Worm (Caenorhabditis elegans) whole organism, L1 larva: ENCODE measurements around the gene Y50E8A.5.

Experiments
- ets-5 ChIP-seq: fragments of 200-800 bp; sonication (Bioruptor generic); IDR thresholded peaks from 2 replicates; pipeline ENCODE4 v1.3.6; 2022; ENCODE audit warnings: missing genetic modification characterization, missing compliant biosample characterization
- hlh-17 ChIP-seq: fragments of 200-800 bp; sonication (Bioruptor generic); optimal IDR thresholded peaks from 2 replicates; lab custom pipeline; 2018; ENCODE audit warnings: missing genetic modification characterization, mild to moderate bottlenecking, missing compliant biosample characterization, moderate library complexity, borderline replicate concordance
- nhr-11 ChIP-seq: fragments of 150-350 bp; optimal IDR thresholded peaks from 2 replicates; lab custom pipeline; 2014; ENCODE audit warnings: missing biosample characterization, missing genetic modification characterization
- nhr-237 ChIP-seq: fragments of 150-350 bp; optimal IDR thresholded peaks from 2 replicates; lab custom pipeline; 2014; ENCODE audit warnings: missing biosample characterization, missing genetic modification characterization
- nhr-28 ChIP-seq: fragments of 150-350 bp; optimal IDR thresholded peaks from 2 replicates; lab custom pipeline; 2014; ENCODE audit warnings: missing biosample characterization, missing genetic modification characterization
- snpc-4 ChIP-seq: fragments of 150-350 bp; optimal IDR thresholded peaks from 2 replicates; lab custom pipeline; 2014; ENCODE audit warnings: missing biosample characterization, missing genetic modification characterization
- unc-130 ChIP-seq: fragments of 150-350 bp; optimal IDR thresholded peaks from 2 replicates; lab custom pipeline; 2017; ENCODE audit warnings: missing biosample characterization, missing genetic modification characterization, inconsistent platforms

DNA sequence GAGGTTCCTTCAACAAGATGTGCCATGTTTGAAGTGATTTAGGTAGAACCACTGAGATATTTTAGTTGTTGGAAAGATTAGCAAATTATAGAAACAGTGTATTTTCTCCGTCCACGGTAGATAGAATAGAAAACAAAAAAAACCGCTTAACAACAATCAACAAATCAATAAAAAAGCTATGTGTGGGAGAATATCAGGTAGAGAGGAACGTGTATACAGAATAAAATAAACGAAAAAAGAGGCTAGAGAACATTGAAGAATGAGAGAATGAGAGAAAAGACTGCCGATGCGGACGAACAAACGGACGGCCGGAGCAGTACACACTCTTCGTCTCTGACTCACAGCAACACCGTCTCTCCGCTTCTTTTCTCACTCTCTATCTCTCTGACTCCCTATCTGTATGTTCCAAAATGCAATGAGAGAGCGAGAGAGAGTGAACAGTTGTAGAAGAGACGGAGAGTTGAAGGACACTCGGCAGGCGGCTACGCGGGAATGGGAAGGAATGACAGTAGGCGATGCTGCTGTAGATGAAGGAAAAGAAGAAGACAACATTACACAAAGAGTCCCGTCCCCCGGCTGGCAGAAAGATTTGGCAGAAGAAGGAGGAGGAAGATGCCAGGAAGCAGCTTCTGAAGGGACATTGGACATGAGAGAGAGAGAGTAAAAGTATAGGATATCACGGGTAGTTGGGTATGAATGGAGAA is 40.0 kb downstream of the Y50E8A.5 start, which contains the start of gene unc-112:
- TF ChIP-seq ets-5 (GFP tag; lab: Robert Waterston, UW) (no peak), nhr-237 (tag; lab: Kevin White, UChicago) (no peak), snpc-4 (peak; percentile 60), unc-130 (tag; lab: Kevin White, UChicago) (peak; percentile 20), nhr-28 (no peak), nhr-11 (tag; lab: Kevin White, UChicago) (peak; percentile 37), hlh-17 (GFP tag; lab: Kevin White, UChicago) (no peak)
